Fruit fly (Drosophila melanogaster) whole organism, pupa: ENCODE results near the gene Delta.

Experiments
- CG10348 ChIP-seq: fragments of 200-800 bp; sonication (Bioruptor generic); IDR thresholded peaks from 2 replicates; pipeline ENCODE4 v1.3.6; 2022; ENCODE audit warnings: missing biosample characterization, missing genetic modification characterization
- CG12605 ChIP-seq: fragments of 200-800 bp; sonication (Bioruptor generic); IDR thresholded peaks from 2 replicates; pipeline ENCODE4 v1.3.6; 2022; ENCODE audit warnings: missing biosample characterization, missing genetic modification characterization
- CG13204 ChIP-seq: fragments of 200-800 bp; sonication (Bioruptor generic); optimal IDR thresholded peaks from 2 replicates; lab custom pipeline; 2018; ENCODE audit warnings: missing biosample characterization, mild to moderate bottlenecking, missing genetic modification characterization, moderate library complexity
- CG14655 ChIP-seq: fragments of 200-800 bp; sonication (Bioruptor generic); optimal IDR thresholded peaks from 3 replicates; lab custom pipeline; 2017; ENCODE audit warnings: mild to moderate bottlenecking, missing biosample characterization, missing genetic modification reagents, missing genetic modification characterization
- CG15710 ChIP-seq: fragments of 200-800 bp; sonication (Bioruptor generic); optimal IDR thresholded peaks from 2 replicates; lab custom pipeline; 2018; ENCODE audit warnings: missing biosample characterization, mild to moderate bottlenecking, missing genetic modification characterization, moderate library complexity
- CG17806 ChIP-seq: fragments of 200-800 bp; sonication (Bioruptor generic); optimal IDR thresholded peaks from 2 replicates; lab custom pipeline; 2018; ENCODE audit warnings: missing biosample characterization, mild to moderate bottlenecking, missing genetic modification characterization, moderate library complexity
- CG32121 ChIP-seq: fragments of 200-800 bp; sonication (Bioruptor generic); IDR thresholded peaks from 2 replicates; pipeline ENCODE4 v1.3.6; 2022; ENCODE audit warnings: missing biosample characterization, missing genetic modification characterization
- CG34367 ChIP-seq: fragments of 200-800 bp; sonication (Bioruptor generic); optimal IDR thresholded peaks from 2 replicates; lab custom pipeline; 2018; ENCODE audit warnings: missing biosample characterization, mild to moderate bottlenecking, missing genetic modification characterization
- CG4496 ChIP-seq: fragments of 200-800 bp; sonication (Bioruptor generic); IDR thresholded peaks from 3 replicates; pipeline ENCODE4 v1.3.6; 2022; ENCODE audit warnings: missing biosample characterization, missing genetic modification characterization
- CG8159 ChIP-seq: fragments of 200-800 bp; sonication (Bioruptor generic); optimal IDR thresholded peaks from 3 replicates; lab custom pipeline; 2018; ENCODE audit warnings: missing biosample characterization, mild to moderate bottlenecking, missing genetic modification characterization, moderate library complexity
- CG8301 ChIP-seq: fragments of 200-800 bp; sonication (Bioruptor generic); optimal IDR thresholded peaks from 2 replicates; lab custom pipeline; 2018; ENCODE audit warnings: missing biosample characterization, mild to moderate bottlenecking, missing genetic modification characterization
- CG9948 ChIP-seq: fragments of 200-800 bp; sonication (Bioruptor generic); optimal IDR thresholded peaks from 2 replicates; lab custom pipeline; 2018; ENCODE audit warnings: missing biosample characterization, mild to moderate bottlenecking, missing genetic modification characterization, moderate library complexity
- D1 ChIP-seq: fragments of 200-800 bp; sonication (Bioruptor generic); optimal IDR thresholded peaks from 2 replicates; lab custom pipeline; 2018; ENCODE audit warnings: missing biosample characterization, mild to moderate bottlenecking, missing genetic modification characterization, moderate library complexity
- EcR ChIP-seq: fragments of 200-800 bp; sonication (Bioruptor generic); optimal IDR thresholded peaks from 3 replicates; lab custom pipeline; 2019; ENCODE audit warnings: missing biosample characterization, missing genetic modification characterization, mild to moderate bottlenecking, moderate library complexity, missing genetic modification reagents
- Ets98B ChIP-seq: fragments of 200-800 bp; sonication (Bioruptor generic); IDR thresholded peaks from 2 replicates; pipeline ENCODE4 v1.3.6; 2022; ENCODE audit warnings: missing biosample characterization, missing genetic modification characterization
- Pif1A ChIP-seq: fragments of 200-800 bp; sonication (Bioruptor generic); optimal IDR thresholded peaks from 3 replicates; lab custom pipeline; 2016; ENCODE audit warnings: missing biosample characterization, missing genetic modification characterization
- Pif1B ChIP-seq: fragments of 200-800 bp; sonication (Bioruptor generic); optimal IDR thresholded peaks from 3 replicates; lab custom pipeline; 2016; ENCODE audit warnings: missing biosample characterization, missing genetic modification characterization
- Snoo ChIP-seq: fragments of 200-800 bp; sonication (Bioruptor generic); optimal IDR thresholded peaks from 3 replicates; lab custom pipeline; 2017; ENCODE audit warnings: missing biosample characterization, mild to moderate bottlenecking, missing genetic modification characterization, inconsistent platforms
- fd96Ca ChIP-seq: fragments of 200-800 bp; sonication (Bioruptor generic); IDR thresholded peaks from 3 replicates; pipeline ENCODE4 v1.3.6; 2022; ENCODE audit warnings: missing biosample characterization, missing genetic modification characterization
- gl ChIP-seq: fragments of 200-800 bp; sonication (Bioruptor generic); optimal IDR thresholded peaks from 2 replicates; lab custom pipeline; 2018; ENCODE audit warnings: missing biosample characterization, mild to moderate bottlenecking, missing genetic modification characterization
- rn ChIP-seq: fragments of 200-800 bp; sonication (Bioruptor generic); IDR thresholded peaks from 2 replicates; pipeline ENCODE4 v1.3.6; 2022; ENCODE audit warnings: missing biosample characterization, missing genetic modification characterization

Delta gene

DNA sequence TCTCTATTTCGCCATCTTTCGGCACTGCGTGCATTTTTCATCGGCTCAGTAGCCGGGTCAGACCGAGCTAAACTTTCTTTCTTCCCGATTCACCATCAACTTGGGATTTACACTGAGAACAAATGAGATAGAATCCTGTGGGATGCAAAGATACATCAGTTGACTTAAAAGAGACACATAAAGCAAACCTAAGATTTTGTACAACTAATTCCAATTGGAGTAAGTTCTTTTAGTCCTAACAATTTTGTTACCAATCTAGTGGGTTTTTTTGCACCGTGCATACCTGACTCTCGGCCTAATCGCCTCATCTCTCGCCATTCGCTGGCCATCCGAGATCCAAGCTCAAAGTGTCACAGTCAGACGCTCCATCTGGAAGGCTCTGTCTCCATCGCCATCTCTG lies 61.2 kb downstream of the Delta start:
- no peak for TF ChIP-seq CG9948 (tag; lab: Kevin White, UChicago)
- TF ChIP-seq Pif1A = peak; percentile 39
- TF ChIP-seq CG4496 (GFP tag; lab: Robert Waterston, UW) = peak; percentile 54; the same call in 2 of the 3 replicates
- TF ChIP-seq gl (tag; lab: Kevin White, UChicago) = no peak
- TF ChIP-seq fd96Ca (GFP tag; lab: Robert Waterston, UW) = peak; percentile 67; the same call in 2 of the 3 replicates
- peak; percentile 60 for TF ChIP-seq CG8301 (tag; lab: Kevin White, UChicago)
- peak; percentile 62 for TF ChIP-seq CG14655
- TF ChIP-seq Ets98B (GFP tag; lab: Robert Waterston, UW) = peak; percentile 33; the same call in 1 of the 2 replicates
- TF ChIP-seq CG17806 (tag; lab: Kevin White, UChicago) = no peak
- TF ChIP-seq, all 21 proteins: peak for 6

DNA sequence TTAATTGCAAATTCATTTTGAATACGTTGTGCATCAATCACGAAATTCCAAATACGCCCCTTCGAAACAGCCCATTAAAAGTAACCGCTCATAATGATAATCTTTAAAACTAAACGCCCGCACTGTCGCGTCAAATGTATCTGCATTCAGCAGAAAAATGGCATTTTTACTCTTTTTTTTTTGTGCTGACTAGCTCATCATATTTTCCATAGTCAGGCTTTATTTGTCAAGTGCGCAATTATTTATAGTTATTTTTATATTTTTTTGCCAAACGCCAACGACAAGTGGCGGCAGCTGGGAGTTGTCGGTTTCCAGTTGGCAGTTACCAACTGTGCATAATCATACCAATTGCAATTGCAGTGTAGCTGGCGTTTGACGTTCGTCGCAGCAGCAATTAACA lies 69.5 kb downstream of the Delta start, which contains the start of gene CG14280:
TSS of gene CG14280 (plus strand) at position 301 of the 400 bp plus-strand sequence.
- TF ChIP-seq gl (tag; lab: Kevin White, UChicago) (no peak), CG4496 (GFP tag; lab: Robert Waterston, UW) (no peak), D1 (tag; lab: Kevin White, UChicago) (no peak), CG13204 (no peak), CG32121 (no peak), CG12605 (GFP tag; lab: Robert Waterston, UW) (no peak)

DNA sequence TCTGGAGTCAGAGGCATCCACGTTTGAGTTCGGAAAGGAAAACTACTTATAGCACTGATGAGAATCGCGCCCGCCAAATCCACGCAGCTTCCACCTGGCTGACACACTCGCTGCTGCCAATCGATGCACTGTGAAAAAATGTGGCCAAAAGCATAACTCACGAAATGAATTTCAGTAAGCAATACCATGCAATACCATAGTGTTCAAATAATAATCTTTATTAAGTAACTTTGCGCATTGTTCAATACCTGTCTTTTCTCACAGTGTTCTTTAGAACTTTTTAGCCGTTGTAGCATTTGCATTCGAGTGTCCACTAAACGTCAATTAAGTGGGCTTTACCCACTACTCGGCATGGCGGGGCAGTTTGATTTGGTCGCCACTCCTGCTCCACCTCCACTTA lies 70.8 kb downstream of the Delta start:
- TF ChIP-seq D1 (tag; lab: Kevin White, UChicago) (no peak), CG4496 (GFP tag; lab: Robert Waterston, UW) (peak; percentile 76), Pif1A (peak; percentile 37), gl (tag; lab: Kevin White, UChicago) (peak; percentile 29), CG15710 (tag; lab: Kevin White, UChicago) (peak; percentile 66), CG9948 (tag; lab: Kevin White, UChicago) (peak; percentile 61), rn (peak; percentile 32; the same call in 1 of the 2 replicates), CG32121 (peak; percentile 50), CG34367 (tag; lab: Kevin White, UChicago) (peak; percentile 49), CG8301 (tag; lab: Kevin White, UChicago) (peak; percentile 77), fd96Ca (GFP tag; lab: Robert Waterston, UW) (peak; percentile 81), CG13204 (no peak), CG17806 (tag; lab: Kevin White, UChicago) (peak; percentile 66), CG8159 (tag; lab: Kevin White, UChicago) (peak; percentile 55), CG10348 (GFP tag; lab: Robert Waterston, UW) (no peak), Pif1B (GFP tag; lab: Kevin White, UChicago) (peak; percentile 25), Snoo (tag; lab: Kevin White, UChicago) (peak; percentile 20), CG14655 (peak; percentile 82), Ets98B (GFP tag; lab: Robert Waterston, UW) (peak; percentile 50), CG12605 (GFP tag; lab: Robert Waterston, UW) (peak; percentile 41; the same call in 1 of the 2 replicates), EcR (GFP tag; lab: Kevin White, UChicago) (no peak)
- TF ChIP-seq, all 21 proteins: peak for 17

DNA sequence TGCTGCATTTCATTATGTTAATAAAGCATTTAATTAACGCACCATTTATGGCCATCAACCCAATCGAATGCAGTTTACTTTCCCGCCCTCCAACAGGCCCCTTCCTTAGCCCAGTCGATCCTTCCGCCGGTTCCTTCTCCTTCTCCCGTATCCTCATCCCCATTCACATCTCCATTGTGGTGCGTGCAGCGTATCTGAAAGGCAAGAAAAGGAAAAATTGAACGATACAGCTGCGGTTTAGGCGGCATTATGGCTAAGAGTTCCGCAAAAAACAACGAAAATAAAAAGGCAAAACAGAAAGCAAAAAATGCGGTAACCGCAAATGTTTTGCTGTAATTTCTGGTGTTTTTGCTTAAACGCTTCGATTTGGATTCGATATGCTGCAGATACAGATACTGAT lies 72.0 kb downstream of the Delta start:
- TF ChIP-seq D1 (tag; lab: Kevin White, UChicago) (no peak), CG12605 (GFP tag; lab: Robert Waterston, UW) (no peak), Snoo (tag; lab: Kevin White, UChicago) (no peak), CG8159 (tag; lab: Kevin White, UChicago) (no peak), CG13204 (peak; percentile 61), EcR (GFP tag; lab: Kevin White, UChicago) (no peak), CG14655 (no peak), CG17806 (tag; lab: Kevin White, UChicago) (no peak), Ets98B (GFP tag; lab: Robert Waterston, UW) (no peak), Pif1B (GFP tag; lab: Kevin White, UChicago) (no peak), CG34367 (tag; lab: Kevin White, UChicago) (no peak), CG32121 (no peak), gl (tag; lab: Kevin White, UChicago) (peak; percentile 23), CG15710 (tag; lab: Kevin White, UChicago) (no peak), CG9948 (tag; lab: Kevin White, UChicago) (no peak), CG8301 (tag; lab: Kevin White, UChicago) (no peak), fd96Ca (GFP tag; lab: Robert Waterston, UW) (no peak)
